Worm (Caenorhabditis elegans): ENCODE results near the gene F13B12.7.
A peak's percentile ranks its signal among the peaks of the same experiment; 100 is the strongest.

Gene F13B12.7

DNA sequence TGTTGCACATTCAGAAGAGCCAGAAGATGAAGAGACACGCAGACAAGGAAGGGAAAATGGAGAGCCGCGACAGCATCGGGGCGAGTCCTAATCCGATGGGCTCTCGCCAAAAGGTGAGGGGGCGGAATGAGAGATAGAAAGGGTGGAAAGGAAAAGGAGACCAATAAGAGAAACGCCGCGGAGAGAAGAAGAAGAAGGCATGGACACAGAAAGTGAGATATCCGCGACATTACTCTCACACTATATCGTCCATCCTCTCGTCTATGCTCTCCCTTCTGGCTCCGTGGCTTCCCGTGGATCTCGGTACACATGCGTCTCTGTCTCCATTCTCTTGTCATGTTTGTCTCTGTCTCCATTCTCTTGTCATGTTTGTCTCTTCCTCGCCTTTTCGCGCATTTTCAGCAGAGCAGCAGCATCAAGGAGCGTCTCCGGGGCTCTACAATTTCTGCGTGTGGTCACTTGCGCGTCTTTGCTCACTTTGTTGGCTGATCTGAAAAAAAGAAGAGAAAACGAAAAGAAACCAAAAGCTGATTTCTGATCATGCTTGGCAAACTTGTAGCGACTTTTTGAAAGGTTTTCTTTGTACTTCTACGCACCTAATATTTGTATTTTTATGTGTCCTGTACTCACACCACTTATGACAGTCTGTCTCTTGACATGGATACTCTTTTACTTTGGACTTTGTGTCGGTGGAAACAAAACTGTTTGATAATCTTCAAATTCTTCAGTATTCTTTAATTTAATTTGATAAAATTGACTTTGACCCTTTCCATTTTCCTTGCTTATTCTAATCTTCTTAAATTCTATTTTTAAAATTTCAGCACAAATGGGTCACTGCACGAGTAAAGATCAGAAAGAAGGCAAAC, 40.2 kb upstream of the F13B12.7 start, which contains the start of gene gpa-7 (continued):
- TF ChIP-seq F16B12.6 (tag; optimal IDR thresholded peaks at IDR 0.05) (no peak), nhr-237 (tag; optimal IDR thresholded peaks at IDR 0.05) (no peak), efl-1 (optimal IDR thresholded peaks at IDR 0.05) (peak; percentile 49 to 73), efl-1 (GFP tag; optimal IDR thresholded peaks at IDR 0.05 in 1 of 2) (peak; percentile 4 to 10), lin-35 (GFP tag; optimal IDR thresholded peaks at IDR 0.05) (peak in 1 of 2 experiments; percentile 42), xbp-1 (tag; optimal IDR thresholded peaks at IDR 0.05) (peak; percentile 46), aha-1 (tag; optimal IDR thresholded peaks at IDR 0.05) (no peak), skn-1 (tag; optimal IDR thresholded peaks at IDR 0.05) (no peak), unc-86 (tag; optimal IDR thresholded peaks at IDR 0.05) (peak; percentile 84), aly-2 (tag; optimal IDR thresholded peaks at IDR 0.05) (no peak), lin-39 (tag; optimal IDR thresholded peaks at IDR 0.05) (no peak), mef-2 (tag; optimal IDR thresholded peaks at IDR 0.05) (peak; percentile 43), zip-4 (GFP tag; optimal IDR thresholded peaks at IDR 0.05) (no peak), dsc-1 (tag; optimal IDR thresholded peaks at IDR 0.05) (peak; percentile 74), ets-5 (GFP tag; IDR thresholded peaks at IDR 0.05) (no peak), isw-1 (GFP tag; IDR thresholded peaks at IDR 0.05) (peak; percentile 61), tbx-2 (tag; optimal IDR thresholded peaks at IDR 0.05) (peak; percentile 86), lin-14 (GFP tag; optimal IDR thresholded peaks at IDR 0.05) (peak; percentile 96), ceh-82 (tag; optimal IDR thresholded peaks at IDR 0.05) (peak in 2 of 3 experiments; percentile 54 to 65), mep-1 (tag; optimal IDR thresholded peaks at IDR 0.05) (peak; percentile 32), egl-27 (tag; optimal IDR thresholded peaks at IDR 0.05) (peak in 1 of 2 experiments; percentile 39), unc-130 (tag; optimal IDR thresholded peaks at IDR 0.05) (no peak), nhr-20 (tag; optimal IDR thresholded peaks at IDR 0.05) (peak; percentile 57), rnt-1 (tag; optimal IDR thresholded peaks at IDR 0.05) (peak; percentile 45), vab-15 (tag; optimal IDR thresholded peaks at IDR 0.05) (no peak)

DNA sequence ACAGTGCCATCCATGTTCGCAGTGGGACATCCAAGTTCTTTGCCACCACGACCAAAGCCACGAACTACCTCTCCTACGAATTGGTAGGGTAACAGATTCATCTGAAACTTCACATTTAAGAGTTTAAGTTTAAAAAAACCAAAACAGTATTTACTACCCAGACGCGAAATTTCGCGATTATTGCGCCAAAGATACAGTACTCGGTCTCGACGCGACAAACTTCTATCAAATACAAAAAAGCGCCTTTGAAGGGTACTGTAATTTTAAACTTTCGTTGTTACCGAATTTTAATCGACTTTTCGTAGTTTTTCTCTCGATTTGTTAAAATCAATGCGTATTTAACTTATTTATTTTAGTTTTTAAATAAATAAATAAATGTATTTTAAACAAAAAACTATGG, 34.2 kb upstream of the F13B12.7 start, which contains the start of gene rfk-1:
Gene rfk-1, minus strand, starts transcription at position 101 of the 400 bp plus-strand sequence.
- TF ChIP-seq lin-14 (GFP tag; optimal IDR thresholded peaks at IDR 0.05), result no peak
- TF ChIP-seq nhr-237 (tag; optimal IDR thresholded peaks at IDR 0.05), result no peak
- no peak for TF ChIP-seq ceh-90 (tag; optimal IDR thresholded peaks at IDR 0.05)
- no peak for TF ChIP-seq fkh-8 (tag; optimal IDR thresholded peaks at IDR 0.05)
- TF ChIP-seq ztf-11 (tag; optimal IDR thresholded peaks at IDR 0.05), result no peak
- no peak for TF ChIP-seq unc-98 (GFP tag; IDR thresholded peaks at IDR 0.05)

DNA sequence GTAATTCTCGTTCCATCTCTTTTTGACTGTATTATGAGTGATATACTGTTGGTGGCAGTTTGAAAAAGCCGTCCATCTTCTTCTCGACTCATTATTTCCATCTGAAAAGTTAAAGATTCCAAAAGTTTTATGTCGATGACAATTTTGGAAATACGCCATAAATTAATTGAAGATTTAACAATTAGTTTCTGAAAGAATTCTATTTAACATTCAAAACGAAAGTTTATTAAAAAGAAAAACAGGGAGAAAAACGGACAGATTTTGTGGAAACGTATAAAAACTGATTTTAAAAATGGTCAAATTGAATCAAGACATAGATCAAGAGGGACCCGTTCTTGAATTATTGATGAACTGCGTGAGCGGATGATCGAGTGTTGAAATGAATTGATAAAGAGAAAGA, 29.8 kb upstream of the F13B12.7 start, which contains the start of gene R10H10.7:
Gene R10H10.7, minus strand, starts transcription at position 101 of the 400 bp plus-strand sequence.
- TF ChIP-seq nhr-11 (tag; optimal IDR thresholded peaks at IDR 0.05) (no peak), nhr-85 (tag) (peak; percentile 17)

DNA sequence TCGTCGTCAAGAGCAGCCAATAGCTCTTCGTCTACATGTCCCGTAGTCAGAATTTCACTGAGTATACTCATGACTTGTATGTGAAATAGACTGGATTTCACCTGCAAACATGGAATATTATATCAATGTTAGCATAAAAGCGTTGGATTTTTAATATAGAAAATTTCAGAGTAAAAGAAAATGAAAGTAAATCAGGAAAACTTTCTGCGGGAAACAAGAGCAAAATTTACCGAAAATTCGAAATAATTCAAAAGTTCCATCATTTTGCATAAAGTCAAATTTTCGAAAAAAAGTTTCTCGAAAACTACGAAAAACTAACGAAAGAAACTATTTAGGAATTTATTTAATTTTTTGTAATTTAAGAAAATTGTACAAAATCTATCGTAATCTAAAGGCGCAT, 25.8 kb upstream of the F13B12.7 start, which contains the start of gene F13B12.6:
Gene F13B12.6, minus strand, starts transcription at position 101 of the 400 bp plus-strand sequence.
- TF ChIP-seq C04F5.9 (tag; optimal IDR thresholded peaks at IDR 0.05) (no peak), alr-1 (tag; optimal IDR thresholded peaks at IDR 0.05; ENCODE audit: borderline replicate concordance) (no peak), nhr-47 (tag; optimal IDR thresholded peaks at IDR 0.05) (no peak), elt-3 (tag; optimal IDR thresholded peaks at IDR 0.05) (no peak), lin-39 (tag; optimal IDR thresholded peaks at IDR 0.05) (no peak), hpl-2 (GFP tag; optimal IDR thresholded peaks at IDR 0.05) (no peak), Y116A8C.19 (tag; optimal IDR thresholded peaks at IDR 0.05; ENCODE audit: borderline replicate concordance) (no peak), irx-1 (tag; optimal IDR thresholded peaks at IDR 0.05) (no peak), grh-1 (GFP tag; IDR thresholded peaks at IDR 0.05) (no peak), sox-4 (tag; optimal IDR thresholded peaks at IDR 0.05) (no peak), egl-13 (tag; optimal IDR thresholded peaks at IDR 0.05) (no peak), ztf-11 (tag; optimal IDR thresholded peaks at IDR 0.05) (no peak), tlp-1 (tag; optimal IDR thresholded peaks at IDR 0.05) (no peak)

All from whole organism, L1 larva.